Fruit fly (Drosophila melanogaster): ENCODE data around the gene CG13318.
A peak's percentile ranks its signal among the peaks of the same experiment; 100 is the strongest.

CG13318 gene

DNA sequence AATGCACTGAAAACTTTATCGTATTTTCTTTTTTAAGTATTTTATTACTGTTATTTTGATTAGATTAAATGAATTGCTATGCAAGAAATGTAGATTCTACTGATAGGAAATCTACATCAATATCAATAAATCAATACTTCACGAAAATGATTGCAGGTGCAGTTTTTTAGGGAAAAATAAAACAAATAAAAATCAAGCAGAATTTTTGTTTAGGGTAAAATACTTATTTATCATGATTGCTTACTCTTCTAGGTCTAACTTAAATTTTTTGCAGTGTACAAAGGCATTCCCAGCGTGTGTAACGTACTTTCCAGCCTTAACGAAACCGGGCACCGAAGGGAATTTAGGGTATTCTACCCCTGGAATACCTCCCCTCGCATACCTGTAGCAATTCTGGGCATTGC, 36.0 kb upstream of the CG13318 start (continued):
- TF ChIP-seq Sox102F (GFP tag; optimal IDR thresholded peaks at IDR 0.05): peak; percentile 54
- TF ChIP-seq fru (optimal IDR thresholded peaks at IDR 0.05): no peak
- TF ChIP-seq slp2 (GFP tag; optimal IDR thresholded peaks at IDR 0.05): peak; percentile 61
- TF ChIP-seq CG1602 (GFP tag; optimal IDR thresholded peaks at IDR 0.05): peak; percentile 87
- TF ChIP-seq zfh1 (GFP tag; IDR thresholded peaks at IDR 0.05): peak; percentile 81
- no peak for TF ChIP-seq hkb (optimal IDR thresholded peaks at IDR 0.05)
- TF ChIP-seq hkb (GFP tag; IDR thresholded peaks at IDR 0.05): peak; percentile 54; the same call in 1 of the 2 replicates
- TF ChIP-seq CG31441 (GFP tag; IDR thresholded peaks at IDR 0.05): peak; percentile 89
- peak; percentile 61 for TF ChIP-seq dmrt99B (tag; optimal IDR thresholded peaks at IDR 0.05)
- TF ChIP-seq Awh (GFP tag; IDR thresholded peaks at IDR 0.05): peak; percentile 40; the same call in 1 of the 2 replicates
- peak; percentile 41 for TF ChIP-seq odd (GFP tag; optimal IDR thresholded peaks at IDR 0.05)
- TF ChIP-seq NC2β (GFP tag; optimal IDR thresholded peaks at IDR 0.05): peak; percentile 68
- peak; percentile 74 for TF ChIP-seq az2 (GFP tag; optimal IDR thresholded peaks at IDR 0.05)
- TF ChIP-seq Drgx (GFP tag; IDR thresholded peaks at IDR 0.05): no peak
- peak; percentile 85 for TF ChIP-seq CG4424 (GFP tag; optimal IDR thresholded peaks at IDR 0.05)
- TF ChIP-seq CG10979 (tag; optimal IDR thresholded peaks at IDR 0.05): peak; percentile 95
- TF ChIP-seq Rfx (GFP tag; IDR thresholded peaks at IDR 0.05): 0 out of 2 replicates have a peak, but pooled peaks have one; percentile 8
- TF ChIP-seq CG11723 (GFP tag; optimal IDR thresholded peaks at IDR 0.05): peak; percentile 49
- TF ChIP-seq trh (GFP tag; optimal IDR thresholded peaks at IDR 0.05): peak; percentile 20
- TF ChIP-seq exex (tag; optimal IDR thresholded peaks at IDR 0.05): no peak
- no peak for TF ChIP-seq corto (GFP tag; optimal IDR thresholded peaks at IDR 0.05)
- TF ChIP-seq Vsx1 (GFP tag; optimal IDR thresholded peaks at IDR 0.05): peak; percentile 37
- peak; percentile 66 for TF ChIP-seq CG17359 (tag; optimal IDR thresholded peaks at IDR 0.05)
- no peak for TF ChIP-seq CG13287 (GFP tag; IDR thresholded peaks at IDR 0.05; ENCODE audit: partially characterized antibody)
- TF ChIP-seq ara (GFP tag; IDR thresholded peaks at IDR 0.05): peak; percentile 57
- TF ChIP-seq CG17612 (GFP tag; IDR thresholded peaks at IDR 0.05): no peak
- peak; percentile 77 for TF ChIP-seq CG30403 (GFP tag; optimal IDR thresholded peaks at IDR 0.05)
- no peak for TF ChIP-seq danr (GFP tag; IDR thresholded peaks at IDR 0.05)
- TF ChIP-seq CG32767 (GFP tag; IDR thresholded peaks at IDR 0.05): 0 out of 2 replicates have a peak, but pooled peaks have one; percentile 34
- peak; percentile 87 for TF ChIP-seq nmo (GFP tag; optimal IDR thresholded peaks at IDR 0.05)
- TF ChIP-seq Xbp1 (GFP tag; optimal IDR thresholded peaks at IDR 0.05): peak; percentile 71
- peak; percentile 40 for TF ChIP-seq NC2α (GFP tag; optimal IDR thresholded peaks at IDR 0.05)
- peak; percentile 63 for TF ChIP-seq CG18619 (GFP tag; optimal IDR thresholded peaks at IDR 0.05)
- peak; percentile 76 for TF ChIP-seq twi (tag; optimal IDR thresholded peaks at IDR 0.05)
- peak; percentile 77 for TF ChIP-seq Med (GFP tag)
- TF ChIP-seq CG11456 (GFP tag; IDR thresholded peaks at IDR 0.05): no peak
- peak; percentile 47 for TF ChIP-seq Abd-B (GFP tag; optimal IDR thresholded peaks at IDR 0.05)
- peak; percentile 41 for TF ChIP-seq CG17385 (GFP tag; optimal IDR thresholded peaks at IDR 0.05)
- no peak for TF ChIP-seq hbn (GFP tag; IDR thresholded peaks at IDR 0.05; ENCODE audit: partially characterized antibody)
- TF ChIP-seq wek (GFP tag; optimal IDR thresholded peaks at IDR 0.05): no peak
- peak; percentile 34 for TF ChIP-seq Atf6 (GFP tag; IDR thresholded peaks at IDR 0.05)
- TF ChIP-seq CG17328 (GFP tag; IDR thresholded peaks at IDR 0.05): peak; percentile 61
- TF ChIP-seq CG17568 (GFP tag; optimal IDR thresholded peaks at IDR 0.05): peak; percentile 43
- peak in 1 of 2 experiments; percentile 71 for TF ChIP-seq eve (GFP tag; optimal IDR thresholded peaks at IDR 0.05)
- peak; percentile 79 for TF ChIP-seq row (GFP tag; IDR thresholded peaks at IDR 0.05)
- peak; percentile 82 for TF ChIP-seq CG7271 (tag; optimal IDR thresholded peaks at IDR 0.05)
- TF ChIP-seq CG6254 (GFP tag; optimal IDR thresholded peaks at IDR 0.05): peak; percentile 77
- no peak for TF ChIP-seq CG12769 (tag; optimal IDR thresholded peaks at IDR 0.05)
- peak; percentile 2 for TF ChIP-seq lbe (GFP tag; optimal IDR thresholded peaks at IDR 0.05)
- peak; percentile 37 for TF ChIP-seq Antp (GFP tag; optimal IDR thresholded peaks at IDR 0.05)
- no peak for TF ChIP-seq Dfd (GFP tag; optimal IDR thresholded peaks at IDR 0.05)
- peak; percentile 78 for TF ChIP-seq Ssrp (tag; optimal IDR thresholded peaks at IDR 0.05)

Data from whole organism, embryonic.